Worm (Caenorhabditis elegans) whole organism, L3 larva: ENCODE data around the gene msp-81.

Experiments
- ceh-28 ChIP-seq: fragments of 150-350 bp; optimal IDR thresholded peaks from 2 replicates; lab custom pipeline; 2014; ENCODE audit warnings: missing biosample characterization, missing genetic modification reagents, missing genetic modification characterization
- jun-1 ChIP-seq: fragments of 150-350 bp; optimal IDR thresholded peaks from 2 replicates; lab custom pipeline; 2014; ENCODE audit warnings: missing biosample characterization, missing genetic modification reagents, missing genetic modification characterization
- tbx-2 ChIP-seq: sonication (generic microtip); optimal IDR thresholded peaks from 2 replicates; lab custom pipeline; 2016; ENCODE audit warnings: mild to moderate bottlenecking, missing genetic modification characterization, missing compliant biosample characterization

DNA sequence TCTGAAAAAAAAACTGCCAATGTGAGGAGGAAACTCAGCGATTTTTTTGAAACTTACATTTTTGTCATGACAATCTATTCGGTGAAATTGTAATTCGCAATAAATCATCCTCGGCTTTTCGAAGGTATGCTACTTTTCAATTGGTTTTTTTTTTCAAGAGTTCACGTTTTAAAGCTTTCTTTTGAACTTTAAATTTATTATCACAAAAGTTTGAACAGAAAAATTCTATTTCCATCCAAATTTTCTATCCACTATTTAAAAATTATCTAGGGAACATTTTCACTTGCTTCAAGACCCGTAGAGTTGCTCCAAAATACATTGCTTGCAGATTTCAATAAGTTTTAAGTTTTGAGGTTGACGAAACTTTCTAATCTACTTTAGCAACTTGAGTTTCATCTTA, 10.4 kb upstream of the msp-81 start, which contains the start of gene K07F5.6:
- TF ChIP-seq tbx-2 (tag; lab: Kevin White, UChicago), result no peak
- TF ChIP-seq jun-1 (tag; lab: Kevin White, UChicago), result no peak
- no peak for TF ChIP-seq ceh-28
